Worm (Caenorhabditis elegans) whole organism, early embryonic: ENCODE measurements around the gene tmc-2.
A peak's percentile ranks its signal among the peaks of the same experiment; 100 is the strongest.

Source experiments
- B0310.2 ChIP-seq: sonication (generic microtip); optimal IDR thresholded peaks from 2 replicates; lab custom pipeline; 2016; ENCODE audit warnings: mild to moderate bottlenecking, missing genetic modification characterization, missing compliant biosample characterization
- F13C5.2 ChIP-seq: sonication (generic microtip); optimal IDR thresholded peaks from 2 replicates; lab custom pipeline; 2017; ENCODE audit warnings: mild to moderate bottlenecking, missing genetic modification characterization, inconsistent platforms, missing compliant biosample characterization
- aly-1 ChIP-seq: sonication (generic microtip); optimal IDR thresholded peaks from 2 replicates; lab custom pipeline; 2016; ENCODE audit warnings: missing genetic modification characterization, missing compliant biosample characterization
- ama-1 ChIP-seq: fragments of 150-350 bp; optimal IDR thresholded peaks from 2 replicates; lab custom pipeline; 2014
- ceh-13 ChIP-seq: fragments of 200-800 bp; sonication (Bioruptor generic); optimal IDR thresholded peaks from 2 replicates; lab custom pipeline; 2018; ENCODE audit warnings: mild to moderate bottlenecking, missing genetic modification characterization, missing compliant biosample characterization
- ceh-36 ChIP-seq: sonication (generic microtip); optimal IDR thresholded peaks from 2 replicates; lab custom pipeline; 2016; ENCODE audit warnings: missing genetic modification characterization, inconsistent platforms, missing compliant biosample characterization
- ets-7 ChIP-seq: sonication (generic microtip); optimal IDR thresholded peaks from 2 replicates; lab custom pipeline; 2016; ENCODE audit warnings: missing genotype, missing genetic modification characterization, missing compliant biosample characterization
- flt-1 ChIP-seq: fragments of 200-800 bp; sonication (Bioruptor generic); IDR thresholded peaks from 2 replicates; pipeline ENCODE4 v1.3.6; 2022; ENCODE audit warnings: missing genetic modification characterization, missing compliant biosample characterization
- hmbx-1 ChIP-seq: sonication (generic microtip); optimal IDR thresholded peaks from 2 replicates; lab custom pipeline; 2016; ENCODE audit warnings: mild to moderate bottlenecking, missing genetic modification characterization, missing compliant biosample characterization
- hmg-4 ChIP-seq: fragments of 200-800 bp; sonication (Bioruptor generic); optimal IDR thresholded peaks from 2 replicates; lab custom pipeline; 2018; ENCODE audit warnings: mild to moderate bottlenecking, missing genetic modification characterization, missing compliant biosample characterization
- hnd-1 ChIP-seq: sonication (generic microtip); optimal IDR thresholded peaks from 2 replicates; lab custom pipeline; 2016; ENCODE audit warnings: missing genetic modification characterization, missing compliant biosample characterization
- pes-1 ChIP-seq: fragments of 200-800 bp; sonication (Bioruptor generic); IDR thresholded peaks from 2 replicates; pipeline ENCODE4 v1.3.6; 2022; ENCODE audit warnings: missing genetic modification reagents, missing genetic modification characterization, missing compliant biosample characterization
- scrt-1 ChIP-seq: fragments of 200-800 bp; sonication (Bioruptor generic); IDR thresholded peaks from 2 replicates; pipeline ENCODE4 v1.3.6; 2022; ENCODE audit warnings: missing genetic modification characterization, missing compliant biosample characterization
- sea-1 ChIP-seq: fragments of 200-800 bp; sonication (Bioruptor generic); conservative IDR thresholded peaks from 2 replicates; pipeline ENCODE4 v1.3.6; 2022; ENCODE audit warnings: missing genetic modification characterization, missing compliant biosample characterization
- tbx-11 ChIP-seq: fragments of 200-800 bp; sonication (Bioruptor generic); IDR thresholded peaks from 2 replicates; pipeline ENCODE4 v1.3.6; 2022; ENCODE audit warnings: missing genetic modification characterization, missing compliant biosample characterization
- tbx-37 ChIP-seq: fragments of 200-800 bp; sonication (Bioruptor generic); conservative IDR thresholded peaks from 2 replicates; pipeline ENCODE4 v1.3.6; 2022; ENCODE audit warnings: missing genetic modification reagents, missing genetic modification characterization, missing compliant biosample characterization
- tra-4 ChIP-seq: sonication (generic microtip); optimal IDR thresholded peaks from 2 replicates; lab custom pipeline; 2017; ENCODE audit warnings: missing genetic modification characterization, missing compliant biosample characterization

tmc-2 gene

DNA sequence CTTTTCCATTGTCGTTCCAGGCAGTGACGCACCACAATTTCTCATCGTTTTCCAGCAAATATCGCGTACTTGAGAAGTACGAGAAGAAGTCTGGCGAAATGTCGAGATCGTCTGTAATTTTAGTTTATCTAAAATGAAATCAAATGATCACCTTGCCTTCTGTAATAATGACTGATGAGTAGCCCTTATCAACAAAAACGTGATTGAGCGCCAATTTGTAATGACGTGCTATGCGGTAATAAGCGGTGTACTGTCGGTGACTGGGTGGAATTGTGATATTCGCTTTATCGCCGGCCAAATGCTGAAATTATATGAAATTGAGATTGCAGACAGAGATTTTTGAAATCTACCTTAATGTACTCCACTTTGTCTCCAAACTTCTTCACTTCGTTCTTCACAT, 8.1 kb upstream of the tmc-2 start:
- TF ChIP-seq tra-4 (tag; lab: Kevin White, UChicago) (no peak), sea-1 (no peak), flt-1 (GFP tag; lab: Robert Waterston, UW) (no peak), ets-7 (no peak), F13C5.2 (no peak), hnd-1 (tag; lab: Kevin White, UChicago) (no peak), tbx-11 (GFP tag; lab: Robert Waterston, UW) (no peak), ceh-13 (GFP tag; lab: Kevin White, UChicago) (no peak), B0310.2 (tag; lab: Kevin White, UChicago) (no peak), ama-1 (lab: Kevin White, UChicago) (no peak), pes-1 (GFP tag; lab: Robert Waterston, UW) (no peak), hmg-4 (no peak), aly-1 (tag; lab: Kevin White, UChicago) (no peak), scrt-1 (GFP tag; lab: Robert Waterston, UW) (no peak)

DNA sequence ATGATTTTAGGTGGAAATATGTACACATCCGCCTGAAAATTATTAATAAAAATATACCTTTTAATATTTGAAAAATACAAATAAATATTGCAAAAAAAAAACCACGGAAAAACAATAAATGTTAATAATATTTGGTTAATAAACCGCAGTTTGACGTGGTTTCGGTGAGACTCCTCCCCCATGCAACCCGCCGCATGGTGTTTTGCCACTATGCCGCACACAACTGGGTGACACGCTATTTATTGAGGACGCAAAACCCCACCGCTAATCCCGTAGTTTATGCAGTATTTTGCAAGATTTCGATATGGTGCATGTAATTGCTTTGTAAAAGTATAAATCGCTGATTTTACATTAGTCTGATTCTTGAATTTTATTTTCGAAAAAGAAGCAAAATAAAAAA, 6.9 kb upstream of the tmc-2 start, which contains the start of gene gly-13:
TSS of gene gly-13 (minus strand) at position 32 of the 400 bp plus-strand sequence.
- no peak for TF ChIP-seq tra-4 (tag; lab: Kevin White, UChicago)
- peak; percentile 49; the same call in 1 of the 2 replicates for TF ChIP-seq tbx-37 (GFP tag; lab: Robert Waterston, UW)
- no peak for TF ChIP-seq ama-1 (lab: Kevin White, UChicago)
- TF ChIP-seq hmg-4: peak; percentile 58
- peak; percentile 60; the same call in 1 of the 2 replicates for TF ChIP-seq tbx-11 (GFP tag; lab: Robert Waterston, UW)
- TF ChIP-seq ets-7: no peak
- TF ChIP-seq flt-1 (GFP tag; lab: Robert Waterston, UW): peak; percentile 51
- TF ChIP-seq hnd-1 (tag; lab: Kevin White, UChicago): peak; percentile 33
- peak; percentile 40 for TF ChIP-seq hmbx-1 (tag; lab: Kevin White, UChicago)
- TF ChIP-seq ceh-13 (GFP tag; lab: Kevin White, UChicago): peak; percentile 44
- TF ChIP-seq F13C5.2: peak; percentile 88
- no peak for TF ChIP-seq aly-1 (tag; lab: Kevin White, UChicago)
- TF ChIP-seq pes-1 (GFP tag; lab: Robert Waterston, UW): no peak; the same call in none of the 2 replicates
- TF ChIP-seq scrt-1 (GFP tag; lab: Robert Waterston, UW): peak; percentile 76
- TF ChIP-seq ceh-36 (tag; lab: Kevin White, UChicago): peak; percentile 78
- TF ChIP-seq sea-1: peak; percentile 67; the same call in 1 of the 2 replicates
- peak; percentile 38 for TF ChIP-seq B0310.2 (tag; lab: Kevin White, UChicago)

DNA sequence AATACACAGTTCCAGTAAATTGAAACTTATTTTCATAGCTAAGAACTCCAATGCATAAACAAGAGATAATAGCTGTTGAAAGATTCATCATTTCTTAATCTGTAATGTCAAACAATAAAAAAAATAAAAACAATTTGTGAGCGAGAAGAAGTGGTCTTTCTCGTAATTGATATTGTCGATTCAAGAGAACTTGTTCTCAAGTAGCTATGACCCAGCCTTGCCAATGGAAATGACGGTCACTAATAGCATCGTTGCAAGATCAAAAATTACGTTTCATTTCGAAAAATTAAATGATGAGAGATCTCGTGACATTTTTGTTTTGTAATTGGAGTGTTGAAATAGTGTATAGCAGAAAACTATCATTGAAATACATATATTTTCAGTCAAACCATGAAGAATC, 5.7 kb upstream of the tmc-2 start, which contains the start of gene B0416.7:
TSS of gene B0416.7 (minus strand) at position 101 of the 400 bp plus-strand sequence.
- TF ChIP-seq aly-1 (tag; lab: Kevin White, UChicago): no peak
- TF ChIP-seq pes-1 (GFP tag; lab: Robert Waterston, UW): no peak
- TF ChIP-seq F13C5.2: no peak
- no peak for TF ChIP-seq ceh-36 (tag; lab: Kevin White, UChicago)
- no peak for TF ChIP-seq hnd-1 (tag; lab: Kevin White, UChicago)
- no peak for TF ChIP-seq ets-7
- TF ChIP-seq hmbx-1 (tag; lab: Kevin White, UChicago): no peak
- no peak for TF ChIP-seq ama-1 (lab: Kevin White, UChicago)
- no peak for TF ChIP-seq scrt-1 (GFP tag; lab: Robert Waterston, UW)
- TF ChIP-seq tbx-11 (GFP tag; lab: Robert Waterston, UW): no peak
- no peak for TF ChIP-seq tbx-37 (GFP tag; lab: Robert Waterston, UW)

DNA sequence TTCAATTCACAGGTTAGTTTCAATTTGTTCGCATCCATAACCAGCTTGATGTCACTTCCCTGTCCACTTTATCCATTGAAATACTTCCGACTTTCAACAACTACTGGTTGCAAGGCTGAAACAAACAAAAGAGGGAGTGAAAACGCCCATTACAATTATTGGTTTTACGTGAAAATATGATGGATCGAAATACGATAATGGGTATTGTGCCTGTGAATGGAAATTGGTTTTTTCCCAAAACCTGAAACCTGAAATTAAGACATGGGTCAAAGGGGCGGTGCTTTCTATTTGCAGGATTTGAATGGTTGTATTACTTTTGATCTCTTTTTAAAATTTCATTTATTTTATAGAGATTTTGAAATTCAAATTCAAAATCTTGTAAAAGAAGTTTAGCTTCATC, 4.7 kb upstream of the tmc-2 start, which contains the start of gene B0416.2:
TSS of gene B0416.2 (plus strand) at position 301 of the 400 bp plus-strand sequence.
- TF ChIP-seq ceh-36 (tag; lab: Kevin White, UChicago): no peak

DNA sequence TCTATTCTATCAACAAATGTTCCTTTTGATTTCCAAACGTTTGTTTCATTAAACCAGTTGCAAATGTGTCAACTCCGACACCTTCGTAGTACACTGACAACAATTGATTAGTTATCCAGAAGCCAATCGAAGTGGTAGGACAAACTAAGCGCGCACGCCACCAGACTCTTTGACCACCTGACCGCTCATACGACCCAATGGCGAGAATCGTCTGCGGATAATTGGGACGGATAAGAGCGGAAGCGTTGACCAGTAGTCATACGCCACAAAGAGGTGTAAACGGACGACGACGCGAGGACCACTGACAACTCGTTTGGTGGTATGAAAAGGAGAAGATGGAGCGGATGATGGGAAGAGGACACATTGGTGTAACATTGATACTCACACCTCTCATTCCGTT, 3.1 kb upstream of the tmc-2 start:
- TF ChIP-seq ceh-13 (GFP tag; lab: Kevin White, UChicago) (no peak), hmg-4 (peak; percentile 5)

DNA sequence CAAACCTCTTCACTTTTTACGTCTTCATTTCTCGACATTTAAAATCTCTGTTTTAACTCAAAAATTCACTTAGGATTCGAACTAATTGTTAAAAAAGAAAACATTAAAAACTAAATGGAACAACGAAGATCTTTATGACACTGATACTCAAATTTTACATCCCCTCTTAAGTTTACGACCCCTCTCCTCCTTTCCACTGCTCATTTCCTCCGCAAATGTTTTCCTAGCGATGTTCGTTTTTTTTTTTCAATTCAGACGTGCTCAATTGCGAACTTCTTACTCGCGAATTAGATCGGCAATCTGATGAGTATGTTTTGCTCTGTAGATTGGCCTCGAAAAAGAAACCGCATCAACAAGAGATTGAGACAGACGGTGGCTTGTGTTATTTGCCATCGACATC, 759 bp upstream of the tmc-2 start:
- TF ChIP-seq ama-1 (lab: Kevin White, UChicago) (no peak), ets-7 (no peak), scrt-1 (GFP tag; lab: Robert Waterston, UW) (no peak)

DNA sequence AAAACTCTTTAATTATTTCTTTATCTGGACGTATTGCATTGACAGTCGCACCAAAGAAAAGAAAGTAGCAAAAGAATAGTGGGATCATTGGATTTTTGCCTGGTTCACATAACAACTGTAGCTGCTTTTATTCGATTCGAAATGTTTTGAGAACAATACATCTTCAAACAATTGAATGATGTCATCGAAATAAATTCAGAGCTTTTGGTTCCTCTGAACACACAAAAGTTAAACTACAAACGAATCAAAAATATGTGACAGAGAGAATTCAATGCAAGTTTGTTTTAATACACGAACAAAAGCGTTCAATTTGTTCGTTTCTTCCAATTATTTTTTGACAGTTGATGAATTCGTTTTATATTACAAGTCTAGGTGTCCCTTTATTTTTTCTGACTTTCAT, 7.7 kb downstream of the tmc-2 start, which contains the start of gene H29C22.1:
TSS of gene H29C22.1 (minus strand) at position 101 of the 400 bp plus-strand sequence.
- TF ChIP-seq ceh-13 (GFP tag; lab: Kevin White, UChicago) (no peak), hmbx-1 (tag; lab: Kevin White, UChicago) (no peak), sea-1 (no peak), aly-1 (tag; lab: Kevin White, UChicago) (no peak), B0310.2 (tag; lab: Kevin White, UChicago) (no peak), F13C5.2 (no peak)

DNA sequence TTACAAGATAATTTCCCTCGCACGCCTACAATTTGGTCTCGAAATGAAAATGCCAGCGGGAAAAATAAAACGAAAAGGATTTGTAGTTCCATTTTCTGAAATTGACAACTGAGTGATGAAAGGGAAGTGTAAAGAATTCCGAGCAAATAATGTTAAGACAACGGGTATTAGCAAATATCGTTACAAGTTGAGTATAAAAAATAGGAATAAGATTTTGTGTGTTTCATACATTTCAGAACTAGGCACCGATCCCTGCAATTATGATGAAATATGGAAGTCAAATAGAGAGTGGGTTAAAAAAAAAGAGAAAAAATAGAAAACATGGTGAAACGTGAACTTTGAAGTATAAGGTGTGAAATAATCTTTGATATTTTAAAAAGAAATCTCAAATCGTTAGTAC, 10.9 kb downstream of the tmc-2 start, which contains the start of gene ttr-38:
TSS of gene ttr-38 (minus strand) at position 101 of the 400 bp plus-strand sequence.
- no peak for TF ChIP-seq tbx-37 (GFP tag; lab: Robert Waterston, UW)
- TF ChIP-seq ama-1 (lab: Kevin White, UChicago): no peak
- no peak for TF ChIP-seq scrt-1 (GFP tag; lab: Robert Waterston, UW)

DNA sequence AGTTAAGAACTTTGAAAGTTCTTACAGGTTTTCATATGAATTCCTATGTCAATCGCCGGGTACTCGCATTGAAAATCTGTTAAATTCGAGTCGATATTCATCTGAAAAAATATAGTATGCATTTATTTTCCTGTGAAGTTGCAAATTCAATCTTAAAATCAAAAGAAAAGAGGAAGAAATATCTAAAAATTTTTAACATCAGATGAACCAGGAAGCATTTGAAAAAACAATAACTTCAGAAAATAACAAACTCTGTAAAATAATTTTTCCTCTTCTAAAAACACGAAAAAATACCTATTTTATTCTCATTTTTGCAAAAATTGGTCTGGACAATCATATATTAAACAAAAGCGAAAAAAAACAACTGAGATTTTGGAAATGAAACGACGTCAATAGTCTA, 15.6 kb downstream of the tmc-2 start, which contains the start of gene npr-7:
TSS of gene npr-7 (minus strand) at position 101 of the 400 bp plus-strand sequence.
- TF ChIP-seq ama-1 (lab: Kevin White, UChicago) (no peak), hnd-1 (tag; lab: Kevin White, UChicago) (no peak), flt-1 (GFP tag; lab: Robert Waterston, UW) (no peak), aly-1 (tag; lab: Kevin White, UChicago) (no peak), tra-4 (tag; lab: Kevin White, UChicago) (no peak), sea-1 (no peak), B0310.2 (tag; lab: Kevin White, UChicago) (no peak), ceh-13 (GFP tag; lab: Kevin White, UChicago) (no peak), pes-1 (GFP tag; lab: Robert Waterston, UW) (no peak), ets-7 (no peak), F13C5.2 (no peak), tbx-37 (GFP tag; lab: Robert Waterston, UW) (no peak)
